Fruit fly (Drosophila melanogaster) whole organism: Measurements from ENCODE around the gene kuk.

Experiments used
- CG8478 ChIP-seq: fragments of >200 bp; optimal IDR thresholded peaks from 2 replicates; lab custom pipeline; 2018; ENCODE audit warnings: inconsistent platforms
- Dll ChIP-seq: fragments of >200 bp; optimal IDR thresholded peaks from 2 replicates; lab custom pipeline; 2017
- EcR ChIP-seq, 2 experiments: fragments of >200 bp; optimal IDR thresholded peaks; 2 replicates each; lab custom pipeline; 2017; ENCODE audit warnings: missing biosample characterization in 2 of 2, missing genetic modification characterization in 2 of 2, missing genetic modification reagents in 2 of 2
- pan ChIP-seq: fragments of >200 bp; optimal IDR thresholded peaks from 2 replicates; lab custom pipeline; 2017
- psq ChIP-seq: fragments of >200 bp; optimal IDR thresholded peaks from 2 replicates; lab custom pipeline; 2017
- usp ChIP-seq: fragments of >200 bp; optimal IDR thresholded peaks from 2 replicates; lab custom pipeline; 2017; ENCODE audit warnings: missing biosample characterization, missing genetic modification characterization, mixed read lengths

Gene kuk

dm6 chr3R:17126838-17127237 is 46.8 kb downstream of the kuk start, which contains the start of the genes CG17477 and CG31269:
TSS of gene CG17477 (minus strand) at chr3R:17126938.
TSS of gene CG31269 (plus strand) at chr3R:17127126.
- TF ChIP-seq Dll (lab: Kevin White, UChicago) = no peak
- TF ChIP-seq psq (lab: Kevin White, UChicago) = no peak
- TF ChIP-seq CG8478 = no peak
- no peak for TF ChIP-seq EcR (GFP tag; optimal IDR thresholded peaks at IDR 0.05; lab: Kevin White, UChicago)
- TF ChIP-seq pan (lab: Kevin White, UChicago) = no peak
- TF ChIP-seq usp (GFP tag; lab: Kevin White, UChicago) = no peak

DNA sequence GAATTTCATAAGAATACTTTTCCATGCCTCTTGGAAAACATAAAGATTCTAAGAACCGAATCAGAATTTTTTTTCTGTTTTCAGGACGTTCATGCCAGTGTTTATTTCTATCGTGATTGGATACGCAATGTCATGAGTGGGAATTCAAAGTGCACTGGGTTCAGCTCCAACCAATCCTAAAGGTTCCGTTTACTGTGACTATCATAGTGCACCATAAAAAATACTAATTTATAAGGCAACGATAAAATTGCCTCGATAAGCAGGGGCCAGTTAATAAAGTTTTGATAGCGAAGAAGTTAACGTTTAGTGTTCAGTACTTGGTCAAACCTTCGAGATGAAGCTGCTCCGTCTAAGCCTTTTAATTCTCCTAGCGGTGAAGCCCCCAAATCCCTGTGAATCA is 47.9 kb downstream of the kuk start, which contains the start of gene CG31265:
Gene CG31265, plus strand, starts transcription at position 301 of the 400 bp plus-strand sequence.
- TF ChIP-seq pan (lab: Kevin White, UChicago) (no peak), EcR (GFP tag; optimal IDR thresholded peaks at IDR 0.05; lab: Kevin White, UChicago) (no peak), CG8478 (no peak), usp (GFP tag; lab: Kevin White, UChicago) (no peak), psq (lab: Kevin White, UChicago) (no peak), Dll (lab: Kevin White, UChicago) (no peak)

dm6 chr3R:17130326-17130725 is 50.3 kb downstream of the kuk start, which contains the start of gene CG17475:
TSS of gene CG17475 (minus strand) at chr3R:17130426.
- TF ChIP-seq CG8478 = no peak
- no peak for TF ChIP-seq psq (lab: Kevin White, UChicago)
- TF ChIP-seq Dll (lab: Kevin White, UChicago) = no peak
- TF ChIP-seq EcR (GFP tag; optimal IDR thresholded peaks at IDR 0.05; lab: Kevin White, UChicago) = no peak
- TF ChIP-seq usp (GFP tag; lab: Kevin White, UChicago) = no peak
- no peak for TF ChIP-seq pan (lab: Kevin White, UChicago)

- TF ChIP-seq psq (lab: Kevin White, UChicago) (no peak), EcR (GFP tag; optimal IDR thresholded peaks at IDR 0.05; lab: Kevin White, UChicago) (no peak), Dll (lab: Kevin White, UChicago) (no peak), usp (GFP tag; lab: Kevin White, UChicago) (no peak), pan (lab: Kevin White, UChicago) (no peak)
Measured at dm6 chr3R:17132098-17132712, 52.2 kb downstream of the kuk start, which contains the start of the genes CG4053 and CG31266. TSS of gene CG4053 (minus strand) at chr3R:17132198. TSS of gene CG31266 (plus strand) at chr3R:17132662.

dm6 chr3R:17133897-17134296 is 53.9 kb downstream of the kuk start, which contains the start of gene CG31267:
TSS of gene CG31267 (plus strand) at chr3R:17134197.
- no peak for TF ChIP-seq usp (GFP tag; lab: Kevin White, UChicago)
- no peak for TF ChIP-seq pan (lab: Kevin White, UChicago)
- no peak for TF ChIP-seq psq (lab: Kevin White, UChicago)
